Worm (Caenorhabditis elegans) whole organism, late embryonic: ENCODE results near the gene F14D2.11.

ENCODE experiments used
- ceh-18 ChIP-seq: sonication (generic microtip); optimal IDR thresholded peaks from 2 replicates; lab custom pipeline; 2016; ENCODE audit warnings: missing genetic modification characterization, missing compliant biosample characterization
- hlh-6 ChIP-seq: sonication (generic microtip); optimal IDR thresholded peaks from 2 replicates; lab custom pipeline; 2016; ENCODE audit warnings: missing genotype, missing genetic modification characterization, missing compliant biosample characterization
- nfya-1 ChIP-seq: sonication (generic microtip); optimal IDR thresholded peaks from 2 replicates; lab custom pipeline; 2017; ENCODE audit warnings: missing genetic modification characterization, mild to moderate bottlenecking, missing compliant biosample characterization, antibody characterized with exemption, moderate library complexity
- npax-4 ChIP-seq: sonication (generic microtip); optimal IDR thresholded peaks from 2 replicates; lab custom pipeline; 2016; ENCODE audit warnings: missing genetic modification characterization, missing compliant biosample characterization
- unc-55 ChIP-seq: sonication (generic microtip); optimal IDR thresholded peaks from 2 replicates; lab custom pipeline; 2017; ENCODE audit warnings: missing biosample characterization, missing genetic modification reagents, missing genetic modification characterization

DNA sequence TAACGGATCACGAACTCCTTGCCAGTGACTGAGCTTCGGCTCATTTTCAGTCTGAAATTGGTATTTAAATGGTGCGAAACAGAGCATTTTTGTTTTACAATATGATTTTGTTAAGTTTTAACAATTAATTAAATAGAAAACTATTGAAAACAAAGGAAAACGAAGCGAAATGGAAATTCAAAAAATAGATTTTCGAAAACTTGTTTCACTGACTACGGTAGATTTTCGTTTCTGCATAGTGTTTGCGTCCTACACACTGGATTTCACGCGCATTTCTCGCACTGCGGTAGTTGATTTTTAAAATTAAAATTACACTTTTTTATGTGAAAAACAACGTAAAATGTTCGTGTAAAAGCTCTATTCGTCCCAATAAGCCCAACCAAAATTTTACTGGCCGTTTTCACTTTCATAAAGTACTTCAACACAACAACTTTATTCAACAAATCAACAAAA, 4.5 kb upstream of the F14D2.11 start, which contains the start of gene bath-30:
- TF ChIP-seq nfya-1 (tag; lab: Kevin White, UChicago) (no peak), hlh-6 (tag; lab: Kevin White, UChicago) (no peak), ceh-18 (tag; lab: Kevin White, UChicago) (no peak), unc-55 (GFP tag; lab: Kevin White, UChicago) (no peak), npax-4 (no peak)
